Worm (Caenorhabditis elegans): Measurements from ENCODE around the gene srz-9.

- TF ChIP-seq tbx-37 (GFP tag; conservative IDR thresholded peaks at IDR 0.05) (no peak), pes-1 (GFP tag; IDR thresholded peaks at IDR 0.05) (no peak)
These were observed 50.5 kb downstream of the srz-9 start for ce11 chrIII:1314283-1314682.

Measured in whole organism, early embryonic.